Fruit fly (Drosophila melanogaster) S2 (cell line): ENCODE data around the gene CG13255.

ENCODE experiments used
- CG8478 ChIP-seq: fragments of >200 bp; optimal IDR thresholded peaks from 2 replicates; lab custom pipeline; 2018
- CTCF ChIP-seq, 2 experiments: fragments of >200 bp; optimal IDR thresholded peaks; 2 replicates each; lab custom pipeline; 2018

DNA sequence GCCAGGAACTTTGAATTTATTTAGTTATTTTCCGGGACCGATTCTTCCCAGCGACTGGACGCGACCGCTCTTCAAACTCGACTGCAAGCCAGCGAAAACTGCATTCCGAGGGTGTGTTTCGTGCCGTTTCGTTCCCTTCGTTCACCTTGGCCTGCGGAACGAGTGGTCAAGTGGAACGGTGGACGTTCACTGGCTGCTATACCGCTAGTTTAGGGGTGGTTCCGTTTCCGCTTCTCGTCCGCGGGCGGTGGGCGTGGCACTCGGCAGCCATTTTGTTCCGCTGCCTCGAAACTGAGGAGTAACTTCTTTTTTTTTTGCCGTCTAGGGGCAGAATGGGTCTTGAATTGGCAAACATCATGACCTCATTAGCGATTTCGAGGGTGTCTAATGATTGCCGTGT lies 44.6 kb upstream of the CG13255 start, which contains the start of gene Six4:
- no peak for TF ChIP-seq CG8478 (lab: Kevin White, UChicago)
- no peak for TF ChIP-seq CTCF (optimal IDR thresholded peaks at IDR 0.05; lab: Kevin White, UChicago)
